Worm (Caenorhabditis elegans) whole organism, L4/young adult: Measurements from ENCODE around the gene F40A3.1.

Source experiments
- W03F9.2 ChIP-seq: fragments of 150-350 bp; optimal IDR thresholded peaks from 2 replicates; lab custom pipeline; 2014; ENCODE audit warnings: missing biosample characterization, missing genetic modification characterization
- him-1 ChIP-seq: sonication (generic microtip); optimal IDR thresholded peaks from 2 replicates; lab custom pipeline; 2016; ENCODE audit warnings: missing genotype, missing genetic modification reagents, missing genetic modification characterization, missing compliant biosample characterization

ce11 chrV:7864663-7865062 lies 26.7 kb upstream of the F40A3.1 start, which contains the start of gene C37C3.11:
- TF ChIP-seq W03F9.2 (tag; lab: Kevin White, UChicago) = no peak
- TF ChIP-seq him-1 (tag; lab: Kevin White, UChicago) = no peak
